Worm (Caenorhabditis elegans): ENCODE measurements around the gene spn-4.

The spn-4 gene

ce11 chrV:6768452-6768929 is 16.2 kb downstream of the spn-4 start, which contains the start of the genes T25F10.1 and clik-1 (continued):
- TF ChIP-seq rbr-2 (tag; optimal IDR thresholded peaks at IDR 0.05): no peak
- TF ChIP-seq skn-1 (tag; optimal IDR thresholded peaks at IDR 0.05): no peak
- TF ChIP-seq nhr-6 (tag; optimal IDR thresholded peaks at IDR 0.05): no peak
- TF ChIP-seq ZK337.2 (GFP tag; IDR thresholded peaks at IDR 0.05): no peak
- TF ChIP-seq fkh-10 (GFP tag; optimal IDR thresholded peaks at IDR 0.05): no peak
- no peak for TF ChIP-seq arid-1 (GFP tag; conservative IDR thresholded peaks at IDR 0.05)
- TF ChIP-seq nhr-77 (tag; optimal IDR thresholded peaks at IDR 0.05): no peak
- no peak for TF ChIP-seq spr-3 (GFP tag; optimal IDR thresholded peaks at IDR 0.05)
- no peak for TF ChIP-seq zfp-3 (GFP tag; conservative IDR thresholded peaks at IDR 0.05)
- TF ChIP-seq Y5F2A.4 (GFP tag; optimal IDR thresholded peaks at IDR 0.05): no peak
- no peak for TF ChIP-seq D1046.2 (GFP tag; IDR thresholded peaks at IDR 0.05)
- no peak for TF ChIP-seq lin-15B (tag; optimal IDR thresholded peaks at IDR 0.05)
- no peak for TF ChIP-seq dmd-8 (GFP tag; IDR thresholded peaks at IDR 0.05)
- TF ChIP-seq daf-16 (GFP tag; optimal IDR thresholded peaks at IDR 0.05): peak in 1 of 2 experiments; percentile 81
- TF ChIP-seq daf-16 (tag; optimal IDR thresholded peaks at IDR 0.05): no peak
- TF ChIP-seq F37D6.2 (tag; optimal IDR thresholded peaks at IDR 0.05): no peak
- no peak for TF ChIP-seq gei-8 (GFP tag; optimal IDR thresholded peaks at IDR 0.05)
- no peak for TF ChIP-seq R02D3.7 (tag; optimal IDR thresholded peaks at IDR 0.05)
- TF ChIP-seq hlh-11 (tag; optimal IDR thresholded peaks at IDR 0.05): peak; percentile 42
- no peak for TF ChIP-seq hlh-30 (tag; optimal IDR thresholded peaks at IDR 0.05; ENCODE audit: insufficient read depth)
- TF ChIP-seq egl-43 (GFP tag; IDR thresholded peaks at IDR 0.05): no peak
- no peak for TF ChIP-seq spr-1 (tag; optimal IDR thresholded peaks at IDR 0.05)
- no peak for TF ChIP-seq pqm-1 (tag; optimal IDR thresholded peaks at IDR 0.05)

- TF ChIP-seq dpl-1 (GFP tag; optimal IDR thresholded peaks at IDR 0.05) (no peak), Y75B8A.6 (GFP tag; IDR thresholded peaks at IDR 0.05) (no peak), snpc-1.2 (GFP tag; IDR thresholded peaks at IDR 0.05) (no peak), zip-11 (GFP tag; IDR thresholded peaks at IDR 0.05) (no peak), R02D3.7 (tag; optimal IDR thresholded peaks at IDR 0.05) (no peak), fkh-10 (GFP tag; optimal IDR thresholded peaks at IDR 0.05) (no peak), lin-38 (GFP tag; IDR thresholded peaks at IDR 0.05) (no peak), unc-39 (tag; optimal IDR thresholded peaks at IDR 0.05) (no peak), skn-1 (tag; optimal IDR thresholded peaks at IDR 0.05) (no peak), lsy-2 (tag; optimal IDR thresholded peaks at IDR 0.05) (no peak), aly-2 (tag; optimal IDR thresholded peaks at IDR 0.05) (no peak), daf-19 (GFP tag; conservative IDR thresholded peaks at IDR 0.05) (no peak), dmd-8 (GFP tag; IDR thresholded peaks at IDR 0.05) (no peak), ztf-7 (tag; optimal IDR thresholded peaks at IDR 0.05) (no peak)
Measured at ce11 chrV:6767576-6767975, 17.1 kb downstream of the spn-4 start.

ce11 chrV:6764972-6765371 is 19.7 kb downstream of the spn-4 start, which contains the start of gene bbs-8:
bbs-8 (minus strand) TSS chrV:6765072.
- TF ChIP-seq aha-1 (tag) (peak; percentile 44), T20F7.1 (GFP tag; optimal IDR thresholded peaks at IDR 0.05) (no peak)

- TF ChIP-seq jun-1 (tag; optimal IDR thresholded peaks at IDR 0.05) (no peak), hif-1 (tag; optimal IDR thresholded peaks at IDR 0.05) (no peak), T20F7.1 (GFP tag; optimal IDR thresholded peaks at IDR 0.05) (no peak), nhr-111 (GFP tag; optimal IDR thresholded peaks at IDR 0.05) (no peak), pha-4 (GFP tag; IDR thresholded peaks at IDR 0.05) (no peak), pha-4 (tag; optimal IDR thresholded peaks at IDR 0.05) (no peak), sdz-12 (GFP tag; optimal IDR thresholded peaks at IDR 0.05) (no peak), tag-97 (GFP tag; IDR thresholded peaks at IDR 0.05) (no peak), zip-11 (GFP tag; IDR thresholded peaks at IDR 0.05) (no peak), lsy-2 (tag; optimal IDR thresholded peaks at IDR 0.05) (no peak), nhr-77 (tag; optimal IDR thresholded peaks at IDR 0.05) (no peak), F44E2.7 (GFP tag; IDR thresholded peaks at IDR 0.05) (no peak), aly-2 (tag; optimal IDR thresholded peaks at IDR 0.05) (no peak), ctbp-1 (GFP tag; IDR thresholded peaks at IDR 0.05) (no peak), cey-2 (tag; optimal IDR thresholded peaks at IDR 0.05; ENCODE audit: borderline replicate concordance, insufficient read depth) (no peak), F37D6.2 (tag; optimal IDR thresholded peaks at IDR 0.05) (no peak)
Measured at ce11 chrV:6762361-6762760, 22.3 kb downstream of the spn-4 start, which contains the start of gene T25F10.4. T25F10.4 (minus strand) TSS chrV:6762461.

All from whole organism, L4 larva.